Worm (Caenorhabditis elegans): ENCODE data around the gene F42A9.3.

Gene F42A9.3

DNA sequence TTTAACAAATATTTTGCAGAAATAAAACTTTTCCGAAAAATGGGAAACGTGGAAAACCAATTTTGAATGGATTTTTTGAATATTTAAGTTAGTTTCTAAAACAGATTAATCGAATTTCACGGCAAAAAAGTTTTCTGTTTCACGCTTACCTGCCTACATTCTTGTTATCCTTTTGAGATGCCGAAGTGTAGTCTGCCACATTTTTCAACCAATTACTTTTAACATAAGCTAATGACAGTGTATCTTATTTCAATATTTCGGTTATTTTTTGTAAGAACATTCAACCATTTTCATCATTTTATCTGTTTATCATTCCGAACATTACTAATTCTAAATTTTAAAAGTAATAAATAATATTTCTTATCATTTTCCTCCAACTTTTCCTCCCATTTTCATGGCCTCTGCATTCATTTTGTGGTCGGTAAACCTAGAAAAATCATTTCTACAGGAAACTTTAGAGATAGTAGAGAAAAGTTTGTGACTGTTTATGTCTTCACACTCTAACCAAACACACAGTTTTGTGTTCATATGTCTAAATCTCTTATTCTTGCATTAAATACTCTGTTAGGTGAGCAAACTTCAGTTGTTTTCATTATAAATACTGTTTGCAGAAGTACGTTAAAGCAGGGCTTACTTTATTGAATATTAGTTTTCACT lies 5.0 kb upstream of the F42A9.3 start, which contains the start of the genes F42A9.17 and cyp-33E2 (continued):
- TF ChIP-seq Y105C5A.15 (GFP tag; IDR thresholded peaks at IDR 0.05) = no peak
- no peak for TF ChIP-seq hif-1 (tag; optimal IDR thresholded peaks at IDR 0.05)
- no peak for TF ChIP-seq F49E8.2 (tag; optimal IDR thresholded peaks at IDR 0.05; ENCODE audit: borderline replicate concordance)
- TF ChIP-seq fos-1 (tag; optimal IDR thresholded peaks at IDR 0.05) = no peak
- TF ChIP-seq lin-15B (tag; optimal IDR thresholded peaks at IDR 0.05) = no peak
- no peak for TF ChIP-seq nhr-237 (tag; optimal IDR thresholded peaks at IDR 0.05)
- TF ChIP-seq madf-9 (GFP tag; conservative IDR thresholded peaks at IDR 0.05) = no peak
- no peak for TF ChIP-seq lir-3 (tag; optimal IDR thresholded peaks at IDR 0.05)
- no peak for TF ChIP-seq lin-13 (GFP tag; optimal IDR thresholded peaks at IDR 0.05)
- TF ChIP-seq unc-39 (tag; optimal IDR thresholded peaks at IDR 0.05) = no peak
- no peak for TF ChIP-seq nhr-10 (tag; optimal IDR thresholded peaks at IDR 0.05)
- TF ChIP-seq T20F7.1 (GFP tag; optimal IDR thresholded peaks at IDR 0.05) = no peak
- no peak for TF ChIP-seq dmd-9 (GFP tag; IDR thresholded peaks at IDR 0.05)
- peak; percentile 65; the same call in 1 of the 2 replicates for TF ChIP-seq php-3 (GFP tag; IDR thresholded peaks at IDR 0.05)
- no peak for TF ChIP-seq vab-7 (GFP tag; IDR thresholded peaks at IDR 0.05)
- TF ChIP-seq daf-16 (GFP tag; optimal IDR thresholded peaks at IDR 0.05) = no peak
- peak; percentile 88 for TF ChIP-seq daf-16 (tag; optimal IDR thresholded peaks at IDR 0.05)
- no peak for TF ChIP-seq saeg-2 (GFP tag; IDR thresholded peaks at IDR 0.05)
- TF ChIP-seq nhr-28 (tag; optimal IDR thresholded peaks at IDR 0.05) = peak; percentile 88

DNA sequence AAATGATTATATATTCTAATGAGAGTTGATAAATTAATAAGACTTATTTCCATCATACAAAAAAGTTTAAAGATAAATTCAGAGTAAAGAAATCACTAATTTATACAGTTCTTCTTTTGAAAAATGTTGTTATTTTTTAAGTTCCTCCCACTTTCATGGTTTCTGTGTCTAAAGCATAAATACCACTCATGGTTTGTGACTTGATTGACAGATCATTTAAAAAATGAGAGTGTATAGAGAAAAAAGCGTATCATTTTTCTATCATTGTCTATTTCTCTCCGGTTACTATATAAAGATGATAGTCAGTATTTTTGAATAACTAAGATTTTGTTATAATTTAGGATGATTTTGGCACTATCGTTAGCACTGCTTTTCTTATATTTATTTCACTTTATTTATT lies 2.4 kb upstream of the F42A9.3 start, which contains the start of gene cyp-33E3:
TSS of gene cyp-33E3 (plus strand) at position 316 of the 400 bp plus-strand sequence.
- no peak for TF ChIP-seq egl-27 (tag; optimal IDR thresholded peaks at IDR 0.05)
- peak; percentile 18 for TF ChIP-seq hlh-30 (tag; optimal IDR thresholded peaks at IDR 0.05; ENCODE audit: insufficient read depth)
- peak; percentile 38 for TF ChIP-seq dve-1 (tag; optimal IDR thresholded peaks at IDR 0.05; ENCODE audit: insufficient read depth)
- no peak for TF ChIP-seq pha-4 (GFP tag; IDR thresholded peaks at IDR 0.05)
- TF ChIP-seq pha-4 (tag; optimal IDR thresholded peaks at IDR 0.05) = no peak
- TF ChIP-seq daf-16 (GFP tag; optimal IDR thresholded peaks at IDR 0.05) = no peak
- peak; percentile 41 for TF ChIP-seq daf-16 (tag; optimal IDR thresholded peaks at IDR 0.05)
- TF ChIP-seq egl-43 (GFP tag; IDR thresholded peaks at IDR 0.05) = no peak
- no peak for TF ChIP-seq lir-3 (tag; optimal IDR thresholded peaks at IDR 0.05)
- TF ChIP-seq dmd-6 (GFP tag; IDR thresholded peaks at IDR 0.05) = peak; percentile 45; the same call in 1 of the 2 replicates
- TF ChIP-seq pqm-1 (tag; optimal IDR thresholded peaks at IDR 0.05) = peak; percentile 14
- peak; percentile 34 for TF ChIP-seq T20F7.1 (GFP tag; optimal IDR thresholded peaks at IDR 0.05)
- no peak for TF ChIP-seq nhr-77 (tag; optimal IDR thresholded peaks at IDR 0.05)
- no peak for TF ChIP-seq zip-2 (tag; optimal IDR thresholded peaks at IDR 0.05)
- no peak for TF ChIP-seq fos-1 (tag; optimal IDR thresholded peaks at IDR 0.05)
- no peak for TF ChIP-seq nhr-111 (GFP tag; optimal IDR thresholded peaks at IDR 0.05)
- peak; percentile 90 for TF ChIP-seq nhr-28 (tag; optimal IDR thresholded peaks at IDR 0.05)

DNA sequence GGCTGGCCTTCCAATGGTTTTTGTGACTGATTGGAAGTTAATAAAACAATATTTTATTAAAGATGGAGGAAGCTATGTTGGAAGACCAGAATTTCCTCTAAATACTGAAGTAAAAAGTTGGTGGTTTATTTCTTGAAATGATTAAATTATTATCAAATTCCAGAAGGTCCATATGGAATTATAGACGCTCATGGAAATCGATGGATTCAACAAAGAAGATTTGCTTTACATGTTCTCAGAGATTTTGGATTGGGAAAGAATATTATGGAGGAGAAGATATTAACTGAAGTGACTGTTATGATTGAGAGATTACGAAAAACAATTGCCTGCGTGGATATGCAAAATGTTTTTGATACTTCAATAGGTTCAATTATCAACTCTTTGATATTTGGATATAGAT lies 1.7 kb upstream of the F42A9.3 start:
- TF ChIP-seq zfp-2 (tag; optimal IDR thresholded peaks at IDR 0.05) (no peak), madf-5 (GFP tag; IDR thresholded peaks at IDR 0.05) (no peak), pqm-1 (tag; optimal IDR thresholded peaks at IDR 0.05) (no peak), aha-1 (tag) (peak; percentile 13), ctbp-1 (GFP tag; IDR thresholded peaks at IDR 0.05) (no peak), ztf-7 (tag; optimal IDR thresholded peaks at IDR 0.05) (no peak), dpl-1 (GFP tag; optimal IDR thresholded peaks at IDR 0.05) (no peak), mes-2 (tag; optimal IDR thresholded peaks at IDR 0.05; ENCODE audit: poor library complexity, severe bottlenecking) (no peak), unc-62 (GFP tag; optimal IDR thresholded peaks at IDR 0.05 in 1 of 2) (peak in 1 of 2 experiments; percentile 91), unc-62 (tag; optimal IDR thresholded peaks at IDR 0.05) (no peak)
